Fruit fly (Drosophila melanogaster) whole organism, adult: ENCODE results near the gene CG32811.

Experiments used
- CG11617 ChIP-seq: fragments of 200-800 bp; sonication (Bioruptor generic); optimal IDR thresholded peaks from 2 replicates; lab custom pipeline; 2017; ENCODE audit warnings: mild to moderate bottlenecking, missing biosample characterization, missing genetic modification reagents, missing genetic modification characterization
- CG12768 ChIP-seq: fragments of 200-800 bp; sonication (Bioruptor generic); optimal IDR thresholded peaks from 2 replicates; lab custom pipeline; 2017; ENCODE audit warnings: missing biosample characterization, missing genetic modification characterization, mild to moderate bottlenecking, moderate library complexity, missing genetic modification reagents
- CG1620 ChIP-seq: fragments of 200-800 bp; sonication (Bioruptor generic); optimal IDR thresholded peaks from 2 replicates; lab custom pipeline; 2016; ENCODE audit warnings: missing biosample characterization, missing genetic modification characterization
- CG33017 ChIP-seq: fragments of 200-800 bp; sonication (Bioruptor generic); optimal IDR thresholded peaks from 2 replicates; lab custom pipeline; 2018; ENCODE audit warnings: missing biosample characterization, mild to moderate bottlenecking, missing genetic modification characterization, moderate library complexity
- CG5204 ChIP-seq: fragments of 200-800 bp; sonication (Bioruptor generic); optimal IDR thresholded peaks from 2 replicates; lab custom pipeline; 2016; ENCODE audit warnings: missing biosample characterization, missing genetic modification characterization
- CG7045 ChIP-seq: fragments of 200-800 bp; sonication (Bioruptor generic); optimal IDR thresholded peaks from 2 replicates; lab custom pipeline; 2017; ENCODE audit warnings: missing biosample characterization, mild to moderate bottlenecking, missing genetic modification characterization
- CG7101 ChIP-seq: fragments of 200-800 bp; sonication (Bioruptor generic); optimal IDR thresholded peaks from 2 replicates; lab custom pipeline; 2018; ENCODE audit warnings: missing biosample characterization, mild to moderate bottlenecking, missing genetic modification characterization, moderate library complexity
- Clk ChIP-seq: fragments of 200-800 bp; sonication (Bioruptor generic); optimal IDR thresholded peaks from 2 replicates; lab custom pipeline; 2017; ENCODE audit warnings: missing biosample characterization, missing genetic modification characterization
- Crg-1 ChIP-seq: fragments of 200-800 bp; sonication (Bioruptor generic); optimal IDR thresholded peaks from 2 replicates; lab custom pipeline; 2016; ENCODE audit warnings: missing biosample characterization, missing genetic modification characterization
- Hr96 ChIP-seq: fragments of 200-800 bp; sonication (Bioruptor generic); optimal IDR thresholded peaks from 2 replicates; lab custom pipeline; 2016; ENCODE audit warnings: missing biosample characterization, missing genetic modification characterization
- Mnt ChIP-seq: fragments of 200-800 bp; sonication (Bioruptor generic); optimal IDR thresholded peaks from 2 replicates; lab custom pipeline; 2016; ENCODE audit warnings: missing biosample characterization, mild to moderate bottlenecking, missing genetic modification characterization
- cic ChIP-seq: fragments of 200-800 bp; sonication (Bioruptor generic); optimal IDR thresholded peaks from 2 replicates; lab custom pipeline; 2017; ENCODE audit warnings: missing biosample characterization, mild to moderate bottlenecking, missing genetic modification characterization, moderate library complexity
- cnc ChIP-seq, 2 experiments: fragments of >200 bp; optimal IDR thresholded peaks; 2 replicates each; lab custom pipeline; 2017
- kay ChIP-seq: fragments of 200-800 bp; sonication (Bioruptor generic); peaks from one replicate; lab custom pipeline; 2016; ENCODE audit warnings: missing biosample characterization, missing genetic modification characterization, borderline replicate concordance
- ovo ChIP-seq: fragments of 200-800 bp; sonication (Bioruptor generic); optimal IDR thresholded peaks from 2 replicates; lab custom pipeline; 2016; ENCODE audit warnings: missing biosample characterization, missing genetic modification characterization
- pad ChIP-seq: fragments of 200-800 bp; sonication (Bioruptor generic); optimal IDR thresholded peaks from 3 replicates; lab custom pipeline; 2017; ENCODE audit warnings: missing biosample characterization, missing genetic modification characterization, mild to moderate bottlenecking, moderate library complexity, missing genetic modification reagents
- tj ChIP-seq: fragments of 200-800 bp; sonication (Bioruptor generic); optimal IDR thresholded peaks from 3 replicates; lab custom pipeline; 2017; ENCODE audit warnings: missing biosample characterization, mild to moderate bottlenecking, missing genetic modification characterization, moderate library complexity
- toe ChIP-seq: fragments of 200-800 bp; sonication (Bioruptor generic); optimal IDR thresholded peaks from 2 replicates; lab custom pipeline; 2016; ENCODE audit warnings: missing biosample characterization, missing genetic modification characterization

The CG32811 gene

dm6 chrX:1252961-1253360, 45.2 kb downstream of the CG32811 start:
- no peak for TF ChIP-seq CG1620 (GFP tag; lab: Kevin White, UChicago)
- TF ChIP-seq Crg-1 (GFP tag; lab: Kevin White, UChicago) = no peak
- no peak for TF ChIP-seq CG5204
- TF ChIP-seq CG7045 (GFP tag; lab: Kevin White, UChicago) = no peak
- no peak for TF ChIP-seq CG7101 (tag; lab: Kevin White, UChicago)
- no peak for TF ChIP-seq Hr96 (GFP tag; lab: Kevin White, UChicago)
- no peak for TF ChIP-seq kay (GFP tag; lab: Kevin White, UChicago)

- TF ChIP-seq Hr96 (GFP tag; lab: Kevin White, UChicago) = no peak
- TF ChIP-seq Clk (GFP tag; lab: Kevin White, UChicago) = no peak
- no peak for TF ChIP-seq CG11617 (GFP tag; lab: Kevin White, UChicago)
- no peak for TF ChIP-seq CG7101 (tag; lab: Kevin White, UChicago)
- no peak for TF ChIP-seq tj (GFP tag; lab: Kevin White, UChicago)
- TF ChIP-seq CG12768 (GFP tag; lab: Kevin White, UChicago) = no peak
- TF ChIP-seq pad = no peak
- TF ChIP-seq CG1620 (GFP tag; lab: Kevin White, UChicago) = no peak
- no peak for TF ChIP-seq CG33017 (tag; lab: Kevin White, UChicago)
- no peak for TF ChIP-seq Crg-1 (GFP tag; lab: Kevin White, UChicago)
- TF ChIP-seq toe = no peak
- no peak for TF ChIP-seq cnc (optimal IDR thresholded peaks at IDR 0.05; lab: Kevin White, UChicago)
- no peak for TF ChIP-seq Mnt (GFP tag; lab: Kevin White, UChicago)
- no peak for TF ChIP-seq ovo (GFP tag; lab: Kevin White, UChicago)
These were observed 48.1 kb downstream of the CG32811 start for dm6 chrX:1250104-1250503.

DNA sequence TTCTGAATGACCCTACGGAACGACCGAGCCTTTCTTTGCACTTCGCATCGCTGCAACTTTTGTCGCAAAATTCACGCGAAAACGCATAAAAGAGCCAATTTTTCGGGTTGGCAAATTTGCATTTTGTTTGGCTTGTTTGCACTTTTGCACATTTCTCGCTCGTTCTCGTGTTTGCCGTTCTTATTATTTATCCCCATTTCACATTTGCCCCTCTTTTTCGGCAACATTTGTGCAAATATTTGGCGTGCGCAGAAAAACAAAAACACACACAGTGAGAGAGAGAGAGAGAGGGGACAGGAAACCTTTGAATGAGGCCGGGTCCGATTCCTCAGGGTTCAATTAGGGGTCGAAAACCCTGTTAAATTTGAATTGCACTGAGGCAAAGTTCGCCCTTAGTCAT, 48.6 kb downstream of the CG32811 start:
- TF ChIP-seq pad (no peak), cic (GFP tag; lab: Kevin White, UChicago) (no peak), CG12768 (GFP tag; lab: Kevin White, UChicago) (no peak), CG1620 (GFP tag; lab: Kevin White, UChicago) (no peak), Hr96 (GFP tag; lab: Kevin White, UChicago) (no peak), Crg-1 (GFP tag; lab: Kevin White, UChicago) (no peak), ovo (GFP tag; lab: Kevin White, UChicago) (no peak)

- TF ChIP-seq CG11617 (GFP tag; lab: Kevin White, UChicago) (no peak), cnc (optimal IDR thresholded peaks at IDR 0.05; lab: Kevin White, UChicago) (no peak), CG7101 (tag; lab: Kevin White, UChicago) (no peak)
These were observed 49.5 kb downstream of the CG32811 start for dm6 chrX:1248735-1249134.
